Worm (Caenorhabditis elegans) whole organism, young adult: ENCODE data around the gene T09F5.20.

Experiments used
- F57C9.4 ChIP-seq: sonication (generic microtip); optimal IDR thresholded peaks from 2 replicates; lab custom pipeline; 2017; ENCODE audit warnings: mild to moderate bottlenecking, missing genetic modification characterization, missing compliant biosample characterization
- ZK185.1 ChIP-seq: sonication (generic microtip); optimal IDR thresholded peaks from 2 replicates; lab custom pipeline; 2016; ENCODE audit warnings: mild to moderate bottlenecking, missing genetic modification characterization, missing compliant biosample characterization; ENCODE audit not compliant: poor library complexity, severe bottlenecking
- aptf-3 ChIP-seq: fragments of 200-800 bp; sonication (Bioruptor generic); IDR thresholded peaks from 2 replicates; pipeline ENCODE4 v1.3.6; 2022; ENCODE audit warnings: missing genetic modification characterization, missing compliant biosample characterization
- attf-6 ChIP-seq: fragments of 200-800 bp; sonication (Bioruptor generic); IDR thresholded peaks from 2 replicates; pipeline ENCODE4 v1.3.6; 2022; ENCODE audit warnings: missing genetic modification reagents, missing genetic modification characterization, missing compliant biosample characterization
- snpc-4 ChIP-seq, 5 experiments: fragments of 150-350 bp in 1 of 5; sonication (generic microtip) in 4 of 5; optimal IDR thresholded peaks; 2 replicates each; lab custom pipeline; 2014 to 2018; ENCODE audit warnings: missing genetic modification characterization in 5 of 5, missing biosample characterization in 3 of 5, antibody characterized with exemption in 2 of 5, mild to moderate bottlenecking in 2 of 5, missing compliant biosample characterization in 2 of 5, missing genotype in 2 of 5, moderate library complexity in 2 of 5, missing genetic modification reagents in 1 of 5

ce11 chrV:15143798-15144197 lies 3.9 kb downstream of the T09F5.20 start, which contains the start of gene K08F9.4:
- no peak for TF ChIP-seq ZK185.1 (tag; lab: Kevin White, UChicago)
- no peak for TF ChIP-seq snpc-4 (GFP tag; optimal IDR thresholded peaks at IDR 0.05; lab: Kevin White, UChicago)
- TF ChIP-seq snpc-4 (tag; optimal IDR thresholded peaks at IDR 0.05; lab: Kevin White, UChicago), result peak in 1 of 4 experiments; percentile 7
- TF ChIP-seq F57C9.4 (tag; lab: Kevin White, UChicago), result no peak
- TF ChIP-seq aptf-3 (GFP tag; lab: Robert Waterston, UW), result no peak
- TF ChIP-seq attf-6 (GFP tag; lab: Robert Waterston, UW), result no peak
